Worm (Caenorhabditis elegans) whole organism, mixed stage, embryonic: ENCODE measurements around the gene Y47D7A.3.

Experiments used
- M03D4.4 ChIP-seq: sonication (generic microtip); optimal IDR thresholded peaks from 2 replicates; lab custom pipeline; 2017; ENCODE audit warnings: mild to moderate bottlenecking, missing genetic modification characterization, missing compliant biosample characterization
- blmp-1 ChIP-seq: fragments of 150-350 bp; optimal IDR thresholded peaks from 2 replicates; lab custom pipeline; 2014; ENCODE audit warnings: missing biosample characterization, missing genetic modification characterization
- ceh-43 ChIP-seq: fragments of 200-800 bp; sonication (Bioruptor generic); optimal IDR thresholded peaks from 2 replicates; lab custom pipeline; 2018; ENCODE audit warnings: mild to moderate bottlenecking, missing genetic modification characterization, moderate library complexity, missing compliant biosample characterization
- ceh-83 ChIP-seq: fragments of 200-800 bp; sonication (Bioruptor generic); optimal IDR thresholded peaks from 2 replicates; lab custom pipeline; 2018; ENCODE audit warnings: mild to moderate bottlenecking, missing genetic modification characterization, missing compliant biosample characterization
- ces-1 ChIP-seq: fragments of 150-350 bp; optimal IDR thresholded peaks from 2 replicates; lab custom pipeline; 2014; ENCODE audit warnings: missing biosample characterization, missing genetic modification reagents, missing genetic modification characterization
- cnd-1 ChIP-seq: fragments of 200-800 bp; sonication (Bioruptor generic); optimal IDR thresholded peaks from 2 replicates; lab custom pipeline; 2018; ENCODE audit warnings: mild to moderate bottlenecking, missing genetic modification characterization, missing compliant biosample characterization
- drap-1 ChIP-seq: fragments of 200-800 bp; sonication (Bioruptor generic); optimal IDR thresholded peaks from 3 replicates; lab custom pipeline; 2018; ENCODE audit warnings: mild to moderate bottlenecking, missing genetic modification characterization, missing compliant biosample characterization
- elt-3 ChIP-seq: fragments of 150-350 bp; optimal IDR thresholded peaks from 2 replicates; lab custom pipeline; 2014; ENCODE audit warnings: missing biosample characterization, missing genetic modification characterization
- ham-2 ChIP-seq: fragments of 200-800 bp; sonication (Bioruptor generic); optimal IDR thresholded peaks from 2 replicates; lab custom pipeline; 2018; ENCODE audit warnings: mild to moderate bottlenecking, missing genetic modification characterization, missing compliant biosample characterization
- hlh-1 ChIP-seq: fragments of 150-350 bp; optimal IDR thresholded peaks from 2 replicates; lab custom pipeline; 2014; ENCODE audit warnings: missing biosample characterization, missing genetic modification reagents, missing genetic modification characterization
- lin-13 ChIP-seq: fragments of 150-350 bp; optimal IDR thresholded peaks from 2 replicates; lab custom pipeline; 2014; ENCODE audit warnings: missing biosample characterization, missing genetic modification characterization
- lin-32 ChIP-seq: fragments of 200-800 bp; sonication (Bioruptor generic); optimal IDR thresholded peaks from 2 replicates; lab custom pipeline; 2018; ENCODE audit warnings: mild to moderate bottlenecking, missing genetic modification characterization, missing compliant biosample characterization
- lsy-2 ChIP-seq: fragments of 150-350 bp; optimal IDR thresholded peaks from 2 replicates; lab custom pipeline; 2014; ENCODE audit warnings: missing biosample characterization, missing genetic modification characterization
- mab-5 ChIP-seq: fragments of 150-350 bp; optimal IDR thresholded peaks from 2 replicates; lab custom pipeline; 2014; ENCODE audit warnings: missing biosample characterization, missing genetic modification characterization
- mep-1 ChIP-seq: fragments of 150-350 bp; optimal IDR thresholded peaks from 2 replicates; lab custom pipeline; 2017; ENCODE audit warnings: missing biosample characterization, missing genetic modification reagents, missing genetic modification characterization, inconsistent platforms
- mls-2 ChIP-seq: sonication (generic microtip); optimal IDR thresholded peaks from 2 replicates; lab custom pipeline; 2016; ENCODE audit warnings: mild to moderate bottlenecking, missing genetic modification characterization, moderate library complexity, missing compliant biosample characterization
- nhr-12 ChIP-seq: fragments of 150-350 bp; optimal IDR thresholded peaks from 2 replicates; lab custom pipeline; 2014; ENCODE audit warnings: missing biosample characterization, missing genetic modification characterization
- nhr-2 ChIP-seq: fragments of 150-350 bp; optimal IDR thresholded peaks from 2 replicates; lab custom pipeline; 2014; ENCODE audit warnings: missing biosample characterization, missing genetic modification characterization
- nhr-237 ChIP-seq: fragments of 150-350 bp; optimal IDR thresholded peaks from 2 replicates; lab custom pipeline; 2014; ENCODE audit warnings: missing biosample characterization, missing genetic modification characterization
- nhr-28 ChIP-seq: fragments of 150-350 bp; optimal IDR thresholded peaks from 2 replicates; lab custom pipeline; 2014; ENCODE audit warnings: missing biosample characterization, missing genetic modification characterization
- nhr-76 ChIP-seq: sonication (generic microtip); optimal IDR thresholded peaks from 2 replicates; lab custom pipeline; 2017; ENCODE audit warnings: missing biosample characterization, missing genetic modification characterization
- pha-4 ChIP-seq: fragments of 150-350 bp; optimal IDR thresholded peaks from 2 replicates; lab custom pipeline; 2018; ENCODE audit warnings: missing biosample characterization, missing genetic modification reagents, missing genetic modification characterization
- sem-2 ChIP-seq: fragments of 200-800 bp; sonication (Bioruptor generic); optimal IDR thresholded peaks from 2 replicates; lab custom pipeline; 2018; ENCODE audit warnings: mild to moderate bottlenecking, missing genetic modification characterization, missing compliant biosample characterization
- snpc-4 ChIP-seq: fragments of 150-350 bp; optimal IDR thresholded peaks from 2 replicates; lab custom pipeline; 2014; ENCODE audit warnings: missing biosample characterization, missing genetic modification characterization
- sptf-1 ChIP-seq: sonication (generic microtip); optimal IDR thresholded peaks from 2 replicates; lab custom pipeline; 2017; ENCODE audit warnings: mild to moderate bottlenecking, missing genetic modification characterization, moderate library complexity, missing compliant biosample characterization
- tbx-8 ChIP-seq: fragments of 200-800 bp; sonication (Bioruptor generic); optimal IDR thresholded peaks from 2 replicates; lab custom pipeline; 2018; ENCODE audit warnings: mild to moderate bottlenecking, missing genetic modification characterization, moderate library complexity, missing compliant biosample characterization
- unc-120 ChIP-seq: sonication (generic microtip); optimal IDR thresholded peaks from 2 replicates; lab custom pipeline; 2017; ENCODE audit warnings: missing genetic modification characterization, missing compliant biosample characterization; ENCODE audit not compliant: poor library complexity, severe bottlenecking
- unc-39 ChIP-seq: fragments of 150-350 bp; optimal IDR thresholded peaks from 2 replicates; lab custom pipeline; 2014; ENCODE audit warnings: missing biosample characterization, missing genetic modification characterization
- unc-62 ChIP-seq: fragments of 150-350 bp; optimal IDR thresholded peaks from 2 replicates; lab custom pipeline; 2014; ENCODE audit warnings: missing biosample characterization, missing genetic modification reagents, missing genetic modification characterization
- zip-8 ChIP-seq: fragments of 150-350 bp; optimal IDR thresholded peaks from 2 replicates; lab custom pipeline; 2014; ENCODE audit warnings: missing biosample characterization, missing genetic modification characterization
- ztf-11 ChIP-seq: fragments of 150-350 bp; optimal IDR thresholded peaks from 2 replicates; lab custom pipeline; 2014; ENCODE audit warnings: missing biosample characterization, missing genetic modification characterization

Y47D7A.3 gene

ce11 chrV:4372986-4373385 is 37.8 kb upstream of the Y47D7A.3 start:
- TF ChIP-seq drap-1 (GFP tag; lab: Kevin White, UChicago), result no peak
- TF ChIP-seq M03D4.4 (tag; lab: Kevin White, UChicago), result no peak
- no peak for TF ChIP-seq snpc-4 (tag; lab: Kevin White, UChicago)
- TF ChIP-seq lin-13 (tag; lab: Kevin White, UChicago), result no peak
- TF ChIP-seq cnd-1 (tag; lab: Kevin White, UChicago), result no peak
- TF ChIP-seq lsy-2 (tag; lab: Kevin White, UChicago), result no peak

- no peak for TF ChIP-seq unc-62
- TF ChIP-seq unc-120 (tag; lab: Kevin White, UChicago), result no peak
- no peak for TF ChIP-seq nhr-28 (tag; lab: Kevin White, UChicago)
- TF ChIP-seq pha-4 (tag; lab: Kevin White, UChicago), result no peak
- no peak for TF ChIP-seq zip-8 (tag; lab: Kevin White, UChicago)
- no peak for TF ChIP-seq mep-1
- no peak for TF ChIP-seq lsy-2 (tag; lab: Kevin White, UChicago)
- no peak for TF ChIP-seq blmp-1 (tag; lab: Kevin White, UChicago)
- no peak for TF ChIP-seq elt-3 (tag; lab: Kevin White, UChicago)
- no peak for TF ChIP-seq unc-39 (tag; lab: Kevin White, UChicago)
- TF ChIP-seq lin-13 (tag; lab: Kevin White, UChicago), result no peak
- TF ChIP-seq nhr-237, result no peak
- TF ChIP-seq ceh-83, result no peak
- TF ChIP-seq nhr-12 (tag; lab: Kevin White, UChicago), result no peak
- no peak for TF ChIP-seq M03D4.4 (tag; lab: Kevin White, UChicago)
- TF ChIP-seq mab-5 (tag; lab: Kevin White, UChicago), result no peak
- no peak for TF ChIP-seq snpc-4 (tag; lab: Kevin White, UChicago)
- TF ChIP-seq, all 35 proteins: peak for 0
Observed at ce11 chrV:4373656-4374055, 37.1 kb upstream of the Y47D7A.3 start.

ce11 chrV:4374625-4375024 is 36.1 kb upstream of the Y47D7A.3 start, which contains the start of gene neg-1:
Gene neg-1, minus strand, starts transcription at chrV:4374874.
- no peak for TF ChIP-seq nhr-28 (tag; lab: Kevin White, UChicago)
- TF ChIP-seq zip-8 (tag; lab: Kevin White, UChicago), result no peak
- no peak for TF ChIP-seq nhr-237
- no peak for TF ChIP-seq lin-32 (GFP tag; lab: Kevin White, UChicago)
- no peak for TF ChIP-seq nhr-12 (tag; lab: Kevin White, UChicago)
- no peak for TF ChIP-seq unc-120 (tag; lab: Kevin White, UChicago)
- TF ChIP-seq M03D4.4 (tag; lab: Kevin White, UChicago), result no peak
- TF ChIP-seq ces-1 (GFP tag; lab: Kevin White, UChicago), result no peak
- TF ChIP-seq ceh-83, result no peak
- no peak for TF ChIP-seq sem-2 (GFP tag; lab: Kevin White, UChicago)
- no peak for TF ChIP-seq ztf-11 (tag; lab: Kevin White, UChicago)

- TF ChIP-seq ceh-43 (GFP tag; lab: Kevin White, UChicago) (no peak), sem-2 (GFP tag; lab: Kevin White, UChicago) (no peak), blmp-1 (tag; lab: Kevin White, UChicago) (no peak), lsy-2 (tag; lab: Kevin White, UChicago) (no peak), lin-32 (GFP tag; lab: Kevin White, UChicago) (no peak), elt-3 (tag; lab: Kevin White, UChicago) (no peak), mls-2 (tag; lab: Kevin White, UChicago) (no peak), snpc-4 (tag; lab: Kevin White, UChicago) (no peak), unc-62 (no peak), nhr-28 (tag; lab: Kevin White, UChicago) (no peak), sptf-1 (tag; lab: Kevin White, UChicago) (no peak), nhr-76 (tag; lab: Kevin White, UChicago) (no peak), nhr-12 (tag; lab: Kevin White, UChicago) (no peak), unc-120 (tag; lab: Kevin White, UChicago) (no peak), ceh-83 (no peak), ces-1 (GFP tag; lab: Kevin White, UChicago) (no peak)
Observed at ce11 chrV:4375807-4376564, 34.8 kb upstream of the Y47D7A.3 start, which contains the start of gene F32D1.7. Gene F32D1.7, minus strand, starts transcription at chrV:4376173.

- TF ChIP-seq nhr-76 (tag; lab: Kevin White, UChicago) (no peak), ztf-11 (tag; lab: Kevin White, UChicago) (no peak), nhr-12 (tag; lab: Kevin White, UChicago) (no peak), sem-2 (GFP tag; lab: Kevin White, UChicago) (no peak), tbx-8 (no peak), hlh-1 (no peak), ham-2 (GFP tag; lab: Kevin White, UChicago) (no peak), nhr-2 (no peak), lin-32 (GFP tag; lab: Kevin White, UChicago) (no peak), nhr-237 (no peak), ces-1 (GFP tag; lab: Kevin White, UChicago) (no peak)
Observed at ce11 chrV:4377622-4378021, 33.1 kb upstream of the Y47D7A.3 start, which contains the start of gene F32D1.8. Gene F32D1.8, minus strand, starts transcription at chrV:4377722.
